Worm (Caenorhabditis elegans): ENCODE data around the gene nbs-1.

nbs-1 gene

DNA sequence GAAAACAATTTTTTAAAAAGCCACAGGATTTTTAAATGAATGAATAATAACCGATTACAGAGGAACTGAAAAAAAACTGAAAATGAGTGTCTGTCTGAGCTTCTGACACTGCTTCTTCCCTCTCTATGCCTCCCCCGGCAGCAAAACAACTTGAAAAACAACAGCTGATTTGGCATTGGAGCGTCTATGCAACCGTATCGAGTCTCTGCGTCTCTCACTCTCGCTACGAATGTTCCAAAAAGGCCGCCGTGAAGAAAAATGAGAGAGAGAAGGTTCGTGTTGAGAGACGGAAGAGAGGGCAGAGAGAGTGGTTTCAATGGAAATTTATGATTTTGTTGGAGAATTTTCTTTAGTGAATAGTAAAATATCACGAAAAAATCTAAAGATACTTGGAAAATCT lies 6.8 kb upstream of the nbs-1 start (continued):
- TF ChIP-seq grh-1 (GFP tag; IDR thresholded peaks at IDR 0.05) (no peak), nhr-20 (tag; optimal IDR thresholded peaks at IDR 0.05) (peak; percentile 68), efl-1 (optimal IDR thresholded peaks at IDR 0.05) (peak; percentile 73 to 74), efl-1 (GFP tag; optimal IDR thresholded peaks at IDR 0.05 in 1 of 2) (peak; percentile 71 to 94), lir-3 (tag; optimal IDR thresholded peaks at IDR 0.05; ENCODE audit: poor library complexity) (no peak), efl-3 (GFP tag; optimal IDR thresholded peaks at IDR 0.05) (no peak), snpc-4 (tag; optimal IDR thresholded peaks at IDR 0.05) (no peak), dsc-1 (tag; optimal IDR thresholded peaks at IDR 0.05) (no peak), dpl-1 (GFP tag; optimal IDR thresholded peaks at IDR 0.05) (peak; percentile 58 to 80 (median 73)), ceh-82 (tag; optimal IDR thresholded peaks at IDR 0.05) (peak in 2 of 3 experiments; percentile 9 to 73), ets-5 (GFP tag; IDR thresholded peaks at IDR 0.05) (no peak), blmp-1 (tag; optimal IDR thresholded peaks at IDR 0.05) (peak; percentile 78), unc-30 (tag; optimal IDR thresholded peaks at IDR 0.05) (no peak), tlp-1 (tag; optimal IDR thresholded peaks at IDR 0.05) (no peak), nhr-19 (GFP tag; conservative IDR thresholded peaks at IDR 0.05) (peak; percentile 6; the same call in 1 of the 2 replicates), tbx-2 (tag; optimal IDR thresholded peaks at IDR 0.05) (peak; percentile 22), nhr-237 (tag; optimal IDR thresholded peaks at IDR 0.05) (no peak), fos-1 (tag; optimal IDR thresholded peaks at IDR 0.05) (no peak), C34B4.2 (tag; optimal IDR thresholded peaks at IDR 0.05) (no peak), fkh-4 (tag; optimal IDR thresholded peaks at IDR 0.05; ENCODE audit: borderline replicate concordance) (no peak), unc-86 (tag; optimal IDR thresholded peaks at IDR 0.05) (peak; percentile 19), elt-2 (tag; optimal IDR thresholded peaks at IDR 0.05) (no peak), nhr-77 (tag; optimal IDR thresholded peaks at IDR 0.05) (peak; percentile 32), unc-130 (tag; optimal IDR thresholded peaks at IDR 0.05) (peak; percentile 75), isw-1 (GFP tag; IDR thresholded peaks at IDR 0.05) (peak; percentile 26), ces-1 (GFP tag; optimal IDR thresholded peaks at IDR 0.05) (no peak), C16A3.4 (tag; optimal IDR thresholded peaks at IDR 0.05) (peak; percentile 72), Y116A8C.19 (tag; optimal IDR thresholded peaks at IDR 0.05; ENCODE audit: borderline replicate concordance) (no peak), aly-2 (tag; optimal IDR thresholded peaks at IDR 0.05) (no peak), unc-62 (GFP tag; optimal IDR thresholded peaks at IDR 0.05) (no peak), nhr-12 (tag; optimal IDR thresholded peaks at IDR 0.05) (no peak), lin-39 (tag; optimal IDR thresholded peaks at IDR 0.05) (no peak), sptf-1 (tag; optimal IDR thresholded peaks at IDR 0.05) (no peak), ceh-88 (GFP tag; IDR thresholded peaks at IDR 0.05) (no peak), ztf-11 (tag; optimal IDR thresholded peaks at IDR 0.05) (no peak), lsy-2 (tag; optimal IDR thresholded peaks at IDR 0.05) (peak; percentile 67 to 88), unc-98 (GFP tag; IDR thresholded peaks at IDR 0.05) (no peak), nhr-11 (tag; optimal IDR thresholded peaks at IDR 0.05) (no peak), hlh-17 (GFP tag; optimal IDR thresholded peaks at IDR 0.05; ENCODE audit: borderline replicate concordance) (no peak), lin-13 (GFP tag; optimal IDR thresholded peaks at IDR 0.05) (peak; percentile 55), fkh-8 (tag; optimal IDR thresholded peaks at IDR 0.05) (peak; percentile 53), ceh-8 (GFP tag; optimal IDR thresholded peaks at IDR 0.05) (no peak), rnt-1 (tag; optimal IDR thresholded peaks at IDR 0.05) (peak; percentile 66), xbp-1 (tag; optimal IDR thresholded peaks at IDR 0.05) (peak; percentile 17), sup-37 (GFP tag; optimal IDR thresholded peaks at IDR 0.05) (no peak), mep-1 (tag; optimal IDR thresholded peaks at IDR 0.05) (peak; percentile 82), nhr-71 (tag; optimal IDR thresholded peaks at IDR 0.05) (peak; percentile 71), zip-4 (GFP tag; optimal IDR thresholded peaks at IDR 0.05) (no peak), nhr-90 (tag; optimal IDR thresholded peaks at IDR 0.05; ENCODE audit: poor library complexity) (peak; percentile 32), mef-2 (tag; optimal IDR thresholded peaks at IDR 0.05) (no peak), fkh-10 (GFP tag; optimal IDR thresholded peaks at IDR 0.05) (no peak)
